Fruit fly (Drosophila melanogaster): ENCODE results near the gene tra.

Gene tra

DNA sequence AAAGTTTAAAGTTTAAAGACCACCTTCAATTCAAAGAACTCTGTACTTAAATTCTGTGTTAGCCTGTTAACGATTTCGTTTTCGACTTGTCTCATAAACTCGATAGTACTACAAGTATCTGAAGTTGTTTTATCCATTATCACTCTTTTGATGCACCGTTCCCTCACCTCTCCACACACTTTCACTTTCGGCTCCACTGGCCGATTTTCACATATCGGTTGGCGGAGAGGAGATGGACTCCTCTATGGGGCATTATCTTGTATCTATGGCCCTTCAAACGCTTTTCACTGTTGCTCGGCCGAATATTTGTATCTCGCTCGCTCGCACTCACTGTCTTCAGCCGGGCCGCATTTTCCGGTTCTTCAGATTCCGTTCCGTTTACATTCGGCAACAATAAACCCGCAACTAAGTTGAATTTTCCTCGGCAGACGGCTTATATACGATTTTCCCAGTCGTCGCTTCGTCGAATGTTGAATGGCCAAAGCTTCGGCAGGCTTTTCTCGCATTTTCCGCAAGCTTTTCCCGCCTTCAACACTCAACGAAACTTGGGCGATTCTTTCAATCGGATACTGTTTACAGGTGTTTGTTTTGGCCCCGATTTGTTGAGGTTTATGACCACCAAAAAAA, 47.7 kb downstream of the tra start, which contains the start of gene CG43373:
Gene CG43373, minus strand, starts transcription at position 373 of the 627 bp plus-strand sequence.
- no peak for TF ChIP-seq usp (GFP tag; optimal IDR thresholded peaks at IDR 0.05)
- TF ChIP-seq Dll (optimal IDR thresholded peaks at IDR 0.05), result no peak
- TF ChIP-seq pan (optimal IDR thresholded peaks at IDR 0.05), result no peak
- TF ChIP-seq psq (optimal IDR thresholded peaks at IDR 0.05), result no peak
- TF ChIP-seq CG8478 (optimal IDR thresholded peaks at IDR 0.05), result no peak
- TF ChIP-seq EcR (GFP tag; optimal IDR thresholded peaks at IDR 0.05), result no peak
